Fruit fly (Drosophila melanogaster) whole organism, prepupa: ENCODE measurements around the gene slmo.

Experiments
- Blimp-1 ChIP-seq: fragments of 200-800 bp; sonication (Bioruptor generic); optimal IDR thresholded peaks from 3 replicates; lab custom pipeline; 2017; ENCODE audit warnings: missing biosample characterization, missing genetic modification characterization, mild to moderate bottlenecking, moderate library complexity, missing genetic modification reagents
- CG10631 ChIP-seq: fragments of 200-800 bp; sonication (Bioruptor generic); optimal IDR thresholded peaks from 2 replicates; lab custom pipeline; 2016; ENCODE audit warnings: missing biosample characterization, missing genetic modification characterization
- CG11762 ChIP-seq: fragments of 200-800 bp; sonication (Bioruptor generic); optimal IDR thresholded peaks from 3 replicates; lab custom pipeline; 2016; ENCODE audit warnings: missing biosample characterization, missing genetic modification characterization; ENCODE audit not compliant: insufficient read depth
- CG15336 ChIP-seq: fragments of 200-800 bp; sonication (Bioruptor generic); IDR thresholded peaks from 2 replicates; pipeline ENCODE4 v1.3.6; 2022; ENCODE audit warnings: missing biosample characterization, missing genetic modification characterization
- CG1621 ChIP-seq: fragments of 200-800 bp; sonication (Bioruptor generic); optimal IDR thresholded peaks from 3 replicates; lab custom pipeline; 2018; ENCODE audit warnings: missing biosample characterization, mild to moderate bottlenecking, missing genetic modification characterization
- CG3032 ChIP-seq: fragments of 200-800 bp; optimal IDR thresholded peaks from 2 replicates; lab custom pipeline; 2019; ENCODE audit warnings: missing biosample characterization, mild to moderate bottlenecking, missing genetic modification characterization, moderate library complexity
- CG31627 ChIP-seq: fragments of 200-800 bp; sonication (Bioruptor generic); optimal IDR thresholded peaks from 3 replicates; lab custom pipeline; 2016; ENCODE audit warnings: missing biosample characterization, missing genetic modification characterization
- CG32006 ChIP-seq: fragments of 200-800 bp; sonication (Bioruptor generic); optimal IDR thresholded peaks from 3 replicates; lab custom pipeline; 2017; ENCODE audit warnings: missing biosample characterization, mild to moderate bottlenecking, missing genetic modification characterization
- CG3919 ChIP-seq: fragments of 200-800 bp; sonication (Bioruptor generic); optimal IDR thresholded peaks from 3 replicates; lab custom pipeline; 2016; ENCODE audit warnings: missing biosample characterization, missing genetic modification characterization
- CG4318 ChIP-seq: fragments of 200-800 bp; sonication (Bioruptor generic); optimal IDR thresholded peaks from 3 replicates; lab custom pipeline; 2017; ENCODE audit warnings: missing biosample characterization, mild to moderate bottlenecking, missing genetic modification characterization
- CG6163 ChIP-seq: fragments of 200-800 bp; sonication (Bioruptor generic); IDR thresholded peaks from 3 replicates; pipeline ENCODE4 v1.3.6; 2022; ENCODE audit warnings: missing biosample characterization, missing genetic modification characterization
- CG6276 ChIP-seq: fragments of 200-800 bp; sonication (Bioruptor generic); optimal IDR thresholded peaks from 2 replicates; lab custom pipeline; 2017; ENCODE audit warnings: missing biosample characterization, mild to moderate bottlenecking, missing genetic modification characterization
- CG6792 ChIP-seq: fragments of 200-800 bp; sonication (Bioruptor generic); optimal IDR thresholded peaks from 3 replicates; lab custom pipeline; 2016; ENCODE audit warnings: missing biosample characterization, missing genetic modification characterization
- CG6854 ChIP-seq: fragments of 200-800 bp; sonication (Bioruptor generic); optimal IDR thresholded peaks from 2 replicates; lab custom pipeline; 2017; ENCODE audit warnings: missing biosample characterization, mild to moderate bottlenecking, missing genetic modification characterization
- CG7368 ChIP-seq: fragments of 200-800 bp; sonication (Bioruptor generic); optimal IDR thresholded peaks from 3 replicates; lab custom pipeline; 2016; ENCODE audit warnings: missing biosample characterization, missing genetic modification characterization
- CG8119 ChIP-seq: fragments of 200-800 bp; sonication (Bioruptor generic); IDR thresholded peaks from 3 replicates; pipeline ENCODE4 v1.3.6; 2022; ENCODE audit warnings: missing biosample characterization, missing genetic modification characterization
- CG8319 ChIP-seq: fragments of 200-800 bp; sonication (Bioruptor generic); optimal IDR thresholded peaks from 3 replicates; lab custom pipeline; 2016; ENCODE audit warnings: missing biosample characterization, missing genetic modification characterization
- Eip75B ChIP-seq: fragments of 200-800 bp; sonication (Bioruptor generic); optimal IDR thresholded peaks from 3 replicates; lab custom pipeline; 2016; ENCODE audit warnings: missing biosample characterization, missing genetic modification characterization
- Eip78C ChIP-seq: fragments of 200-800 bp; sonication (Bioruptor generic); peaks from one replicate; lab custom pipeline; 2016; ENCODE audit warnings: missing biosample characterization, missing genetic modification characterization
- Ets96B ChIP-seq: fragments of 200-800 bp; optimal IDR thresholded peaks from 2 replicates; lab custom pipeline; 2019; ENCODE audit warnings: missing biosample characterization, mild to moderate bottlenecking, missing genetic modification characterization, moderate library complexity
- Hr39 ChIP-seq: fragments of 200-800 bp; sonication (Bioruptor generic); optimal IDR thresholded peaks from 2 replicates; lab custom pipeline; 2016; ENCODE audit warnings: missing biosample characterization, missing genetic modification characterization
- Hr4 ChIP-seq: fragments of 200-800 bp; sonication (Bioruptor generic); optimal IDR thresholded peaks from 3 replicates; lab custom pipeline; 2016; ENCODE audit warnings: missing biosample characterization, missing genetic modification characterization
- Lpt ChIP-seq: fragments of 200-800 bp; sonication (Bioruptor generic); optimal IDR thresholded peaks from 3 replicates; lab custom pipeline; 2016; ENCODE audit warnings: missing biosample characterization, missing genetic modification characterization
- Met ChIP-seq: fragments of 200-800 bp; sonication (Bioruptor generic); optimal IDR thresholded peaks from 3 replicates; lab custom pipeline; 2016; ENCODE audit warnings: missing biosample characterization, missing genetic modification characterization
- OdsH ChIP-seq: fragments of 200-800 bp; sonication (Bioruptor generic); optimal IDR thresholded peaks from 3 replicates; lab custom pipeline; 2016; ENCODE audit warnings: missing biosample characterization, missing genetic modification characterization
- Sox102F ChIP-seq: fragments of 200-800 bp; sonication (Bioruptor generic); optimal IDR thresholded peaks from 2 replicates; lab custom pipeline; 2016; ENCODE audit warnings: missing biosample characterization, mild to moderate bottlenecking, missing genetic modification characterization
- Sox14 ChIP-seq: fragments of 200-800 bp; sonication (Bioruptor generic); optimal IDR thresholded peaks from 3 replicates; lab custom pipeline; 2016; ENCODE audit warnings: missing biosample characterization, missing genetic modification characterization
- Sox15 ChIP-seq: fragments of 200-800 bp; sonication (Bioruptor generic); optimal IDR thresholded peaks from 3 replicates; lab custom pipeline; 2016; ENCODE audit warnings: missing biosample characterization, missing genetic modification characterization
- achi ChIP-seq: fragments of 200-800 bp; sonication (Bioruptor generic); optimal IDR thresholded peaks from 3 replicates; lab custom pipeline; 2016; ENCODE audit warnings: missing biosample characterization, missing genetic modification characterization
- acj6 ChIP-seq: fragments of 200-800 bp; sonication (Bioruptor generic); optimal IDR thresholded peaks from 3 replicates; lab custom pipeline; 2016; ENCODE audit warnings: missing biosample characterization, missing genetic modification characterization
- cyc ChIP-seq: fragments of 200-800 bp; sonication (Bioruptor generic); optimal IDR thresholded peaks from 3 replicates; lab custom pipeline; 2016; ENCODE audit warnings: missing biosample characterization, missing genetic modification characterization
- dac ChIP-seq: fragments of 200-800 bp; sonication (Bioruptor generic); optimal IDR thresholded peaks from 2 replicates; lab custom pipeline; 2017; ENCODE audit warnings: missing biosample characterization, mild to moderate bottlenecking, missing genetic modification characterization
- dsx ChIP-seq: fragments of 200-800 bp; optimal IDR thresholded peaks from 3 replicates; lab custom pipeline; 2019; ENCODE audit warnings: missing biosample characterization, mild to moderate bottlenecking, missing genetic modification characterization, moderate library complexity; ENCODE audit not compliant: poor library complexity, severe bottlenecking
- esn ChIP-seq: fragments of 200-800 bp; sonication (Bioruptor generic); optimal IDR thresholded peaks from 2 replicates; lab custom pipeline; 2016; ENCODE audit warnings: missing biosample characterization, mild to moderate bottlenecking, missing genetic modification characterization, moderate library complexity
- fd59A ChIP-seq: fragments of 200-800 bp; sonication (Bioruptor generic); optimal IDR thresholded peaks from 2 replicates; lab custom pipeline; 2017; ENCODE audit warnings: missing biosample characterization, mild to moderate bottlenecking, missing genetic modification characterization, missing genetic modification reagents
- fkh ChIP-seq: fragments of 200-800 bp; sonication (Bioruptor generic); optimal IDR thresholded peaks from 3 replicates; lab custom pipeline; 2017; ENCODE audit warnings: missing biosample characterization, mild to moderate bottlenecking, missing genetic modification characterization, moderate library complexity
- lz ChIP-seq: fragments of 200-800 bp; sonication (Bioruptor generic); optimal IDR thresholded peaks from 3 replicates; lab custom pipeline; 2016; ENCODE audit warnings: missing biosample characterization, missing genetic modification characterization
- net ChIP-seq: fragments of 200-800 bp; sonication (Bioruptor generic); optimal IDR thresholded peaks from 3 replicates; lab custom pipeline; 2016; ENCODE audit warnings: missing biosample characterization, missing genetic modification characterization
- pdm3 ChIP-seq: fragments of 200-800 bp; sonication (Bioruptor generic); optimal IDR thresholded peaks from 3 replicates; lab custom pipeline; 2016; ENCODE audit warnings: missing biosample characterization, missing genetic modification characterization
- salr ChIP-seq, 2 experiments: fragments of 200-800 bp; sonication (Bioruptor generic); optimal IDR thresholded peaks; 3 replicates each; lab custom pipeline; 2016 to 2018; ENCODE audit warnings: missing biosample characterization in 2 of 2, missing genetic modification characterization in 2 of 2, mild to moderate bottlenecking in 1 of 2
- spab ChIP-seq: fragments of 200-800 bp; sonication (Bioruptor generic); optimal IDR thresholded peaks from 2 replicates; lab custom pipeline; 2017; ENCODE audit warnings: missing biosample characterization, mild to moderate bottlenecking, missing genetic modification characterization, missing genetic modification reagents
- ss ChIP-seq, 2 experiments: fragments of 200-800 bp; sonication (Bioruptor generic); optimal IDR thresholded peaks; 2 replicates in 1 of 2; 3 replicates in 1 of 2; lab custom pipeline; 2017 to 2018; ENCODE audit warnings: mild to moderate bottlenecking in 2 of 2, missing biosample characterization in 2 of 2, missing genetic modification characterization in 2 of 2, moderate library complexity in 1 of 2
- svp ChIP-seq: fragments of 200-800 bp; sonication (Bioruptor generic); peaks from one replicate; lab custom pipeline; 2016; ENCODE audit warnings: missing biosample characterization, missing genetic modification characterization
- topi ChIP-seq: fragments of 200-800 bp; sonication (Bioruptor generic); optimal IDR thresholded peaks from 3 replicates; lab custom pipeline; 2016; ENCODE audit warnings: missing biosample characterization, missing genetic modification characterization
- vri ChIP-seq: fragments of 200-800 bp; sonication (Bioruptor generic); optimal IDR thresholded peaks from 3 replicates; lab custom pipeline; 2016; ENCODE audit warnings: missing biosample characterization, mild to moderate bottlenecking, missing genetic modification characterization

Gene slmo

dm6 chr2L:6051212-6051621 is 2.7 kb upstream of the slmo start (continued):
- TF ChIP-seq acj6 (peak; percentile 94), CG15336 (GFP tag; lab: Robert Waterston, UW) (peak; percentile 99), achi (GFP tag; lab: Kevin White, UChicago) (peak; percentile 96), CG6854 (GFP tag; lab: Kevin White, UChicago) (peak; percentile 95), Sox14 (peak; percentile 96), salr (GFP tag; optimal IDR thresholded peaks at IDR 0.05; lab: Kevin White, UChicago) (peak; percentile 90), fd59A (peak; percentile 88), vri (peak; percentile 96)

- TF ChIP-seq spab (no peak), Sox102F (GFP tag; lab: Kevin White, UChicago) (no peak), Lpt (GFP tag; lab: Kevin White, UChicago) (no peak)
- TF ChIP-seq, all 60 proteins: peak for 0
These were observed 2.1 kb upstream of the slmo start, which contains the start of gene CG9135 for dm6 chr2L:6050575-6050974. TSS of gene CG9135 (plus strand) at chr2L:6050800.

DNA sequence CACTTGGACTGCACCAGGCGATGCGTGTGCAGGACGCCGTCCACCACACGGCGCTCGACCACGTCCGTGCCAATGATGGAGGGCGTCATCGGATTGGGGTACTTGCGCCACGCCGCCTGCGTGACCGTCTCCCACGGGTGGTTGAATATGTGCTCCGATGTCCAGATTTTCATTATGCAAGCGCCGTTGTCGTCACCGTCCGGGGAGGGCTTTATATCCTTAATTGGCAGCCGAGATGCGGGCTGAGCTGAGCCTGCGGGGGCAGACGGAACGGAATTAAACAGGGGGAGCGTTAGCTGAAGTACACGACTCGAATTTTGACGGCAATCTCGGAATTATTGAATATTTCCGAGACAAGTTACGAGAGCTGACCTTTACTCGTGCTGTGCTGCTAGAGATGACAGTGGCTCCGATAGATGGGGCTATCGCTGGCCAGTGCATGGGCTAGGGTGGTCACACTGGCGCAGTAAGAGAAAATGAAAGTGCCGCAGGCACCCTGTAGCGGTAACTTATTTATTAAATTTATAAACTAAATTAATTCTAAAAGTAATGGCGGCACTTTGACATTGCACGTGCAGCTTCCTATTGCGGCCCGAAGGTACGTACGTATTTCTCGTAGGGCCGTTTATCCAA is 862 bp downstream of the slmo start, which contains the start of gene IPIP:
Gene IPIP (plus strand): TSS at position 475 of the 633 bp plus-strand sequence.
- TF ChIP-seq CG3919, result peak; percentile 62
- TF ChIP-seq CG8319, result peak; percentile 14
- no peak for TF ChIP-seq CG11762
- no peak for TF ChIP-seq CG4318 (GFP tag; lab: Kevin White, UChicago)
- TF ChIP-seq Sox14, result peak; percentile 29
- no peak for TF ChIP-seq CG6854 (GFP tag; lab: Kevin White, UChicago)
- no peak for TF ChIP-seq dac (GFP tag; lab: Kevin White, UChicago)
- TF ChIP-seq Lpt (GFP tag; lab: Kevin White, UChicago), result no peak
- TF ChIP-seq acj6, result no peak
- TF ChIP-seq CG32006 (GFP tag; lab: Kevin White, UChicago), result peak; percentile 19
- TF ChIP-seq fkh, result no peak
- TF ChIP-seq CG1621 (tag; lab: Kevin White, UChicago), result peak; percentile 22
- peak; percentile 29 for TF ChIP-seq topi
- TF ChIP-seq CG31627 (GFP tag; lab: Kevin White, UChicago), result peak; percentile 32
- TF ChIP-seq CG7368, result no peak
- peak; percentile 7 for TF ChIP-seq Met (GFP tag; lab: Kevin White, UChicago)
- no peak for TF ChIP-seq dsx (GFP tag; lab: Kevin White, UChicago)
- TF ChIP-seq lz, result peak; percentile 18
- TF ChIP-seq spab, result no peak
- TF ChIP-seq Hr4 (GFP tag; lab: Kevin White, UChicago), result peak; percentile 12
- TF ChIP-seq Sox15 (GFP tag; lab: Kevin White, UChicago), result no peak
- TF ChIP-seq Hr39, result peak; percentile 30
- TF ChIP-seq Sox102F (GFP tag; lab: Kevin White, UChicago), result peak; percentile 28
- no peak for TF ChIP-seq CG10631 (GFP tag; lab: Kevin White, UChicago)
- peak; percentile 25 for TF ChIP-seq cyc (GFP tag; lab: Kevin White, UChicago)
- peak in 1 of 2 experiments; percentile 15 for TF ChIP-seq ss (GFP tag; optimal IDR thresholded peaks at IDR 0.05; lab: Kevin White, UChicago)
- TF ChIP-seq pdm3 (GFP tag; lab: Kevin White, UChicago), result no peak
- peak; percentile 15 for TF ChIP-seq CG3032 (tag; lab: Kevin White, UChicago)
- peak; percentile 58; the same call in 2 of the 3 replicates for TF ChIP-seq CG6163 (GFP tag; lab: Robert Waterston, UW)
- TF ChIP-seq salr (GFP tag; optimal IDR thresholded peaks at IDR 0.05; lab: Kevin White, UChicago), result peak in 1 of 2 experiments; percentile 8
- peak; percentile 26 for TF ChIP-seq esn (GFP tag; lab: Kevin White, UChicago)
- TF ChIP-seq Ets96B (tag; lab: Kevin White, UChicago), result no peak
- peak; percentile 43 for TF ChIP-seq Eip78C
- peak; percentile 46 for TF ChIP-seq net (GFP tag; lab: Kevin White, UChicago)
- TF ChIP-seq Eip75B (GFP tag; lab: Kevin White, UChicago), result peak; percentile 17
- TF ChIP-seq vri, result peak; percentile 64
- TF ChIP-seq Blimp-1, result peak; percentile 51
- TF ChIP-seq CG15336 (GFP tag; lab: Robert Waterston, UW), result peak; percentile 32; the same call in 1 of the 2 replicates
- no peak for TF ChIP-seq CG6276 (GFP tag; lab: Kevin White, UChicago)
- TF ChIP-seq svp (GFP tag; lab: Kevin White, UChicago), result peak; percentile 97
- peak; percentile 11 for TF ChIP-seq CG6792 (GFP tag; lab: Kevin White, UChicago)
- no peak; the same call in 2 of the 3 replicates for TF ChIP-seq CG8119 (GFP tag; lab: Robert Waterston, UW)
- TF ChIP-seq OdsH (GFP tag; lab: Kevin White, UChicago), result no peak
- TF ChIP-seq, all 60 proteins: peak for 26
